Fruit fly (Drosophila melanogaster) whole organism, wandering third instar larva: ENCODE data around the gene CNMa.

ENCODE experiments used
- CG32264 ChIP-seq: fragments of 200-800 bp; sonication (Bioruptor generic); optimal IDR thresholded peaks from 2 replicates; lab custom pipeline; 2016; ENCODE audit warnings: missing biosample characterization, missing genetic modification characterization
- CG9705 ChIP-seq: fragments of 200-800 bp; sonication (Bioruptor generic); optimal IDR thresholded peaks from 2 replicates; lab custom pipeline; 2018; ENCODE audit warnings: missing biosample characterization, mild to moderate bottlenecking, missing genetic modification characterization
- CrebA ChIP-seq: fragments of 200-800 bp; sonication (Bioruptor generic); optimal IDR thresholded peaks from 2 replicates; lab custom pipeline; 2016; ENCODE audit warnings: missing biosample characterization, mild to moderate bottlenecking, missing genetic modification characterization, borderline replicate concordance
- Dfd ChIP-seq: fragments of >200 bp; optimal IDR thresholded peaks from 2 replicates; lab custom pipeline; 2017; ENCODE audit warnings: missing biosample characterization, missing genetic modification characterization
- Dif ChIP-seq: fragments of 200-275, 200-300 bp; sonication (Bioruptor generic); optimal IDR thresholded peaks from 2 replicates; lab custom pipeline; 2018; ENCODE audit warnings: missing biosample characterization, missing genetic modification characterization; ENCODE audit not compliant: partially characterized antibody
- GATAd ChIP-seq: sonication (Bioruptor generic); optimal IDR thresholded peaks from 2 replicates; lab custom pipeline; 2016; ENCODE audit warnings: missing biosample characterization, missing genetic modification characterization
- HLH106 ChIP-seq: fragments of 200-800 bp; optimal IDR thresholded peaks from 3 replicates; lab custom pipeline; 2019; ENCODE audit warnings: missing biosample characterization, mild to moderate bottlenecking, missing genetic modification characterization, moderate library complexity
- Hnf4 ChIP-seq: fragments of 200-800 bp; sonication (Bioruptor generic); optimal IDR thresholded peaks from 2 replicates; lab custom pipeline; 2016; ENCODE audit warnings: missing biosample characterization, mild to moderate bottlenecking, missing genetic modification characterization
- Hr78 ChIP-seq: fragments of >200 bp; optimal IDR thresholded peaks from 2 replicates; lab custom pipeline; 2017; ENCODE audit warnings: missing biosample characterization, missing genetic modification characterization
- Hr83 ChIP-seq: fragments of 200-300 bp; sonication (Bioruptor generic); optimal IDR thresholded peaks from 2 replicates; lab custom pipeline; 2016; ENCODE audit warnings: missing biosample characterization, mild to moderate bottlenecking, missing genetic modification characterization, moderate library complexity; ENCODE audit not compliant: poor library complexity, severe bottlenecking
- Jra ChIP-seq: sonication (Bioruptor generic); optimal IDR thresholded peaks from 2 replicates; lab custom pipeline; 2016; ENCODE audit warnings: missing biosample characterization, missing genetic modification characterization
- Myc ChIP-seq: fragments of >200 bp; optimal IDR thresholded peaks from 2 replicates; lab custom pipeline; 2017
- N ChIP-seq: fragments of >200 bp; optimal IDR thresholded peaks from 2 replicates; lab custom pipeline; 2018; ENCODE audit warnings: missing biosample characterization, missing external identifiers, missing genetic modification characterization
- OdsH ChIP-seq: fragments of 200-800 bp; sonication (Bioruptor generic); optimal IDR thresholded peaks from 2 replicates; lab custom pipeline; 2016; ENCODE audit warnings: missing biosample characterization, mild to moderate bottlenecking, missing genetic modification characterization
- Rel ChIP-seq, 2 experiments: fragments of 200-800 bp; sonication (Bioruptor generic) in 1 of 2; optimal IDR thresholded peaks; 2 replicates in 1 of 2; 3 replicates in 1 of 2; lab custom pipeline; 2016 to 2019; ENCODE audit warnings: mild to moderate bottlenecking in 2 of 2, missing biosample characterization in 2 of 2, missing genetic modification characterization in 2 of 2, moderate library complexity in 1 of 2
- Sp1 ChIP-seq: fragments of 200-800 bp; sonication (Bioruptor generic); optimal IDR thresholded peaks from 3 replicates; lab custom pipeline; 2019; ENCODE audit warnings: missing biosample characterization, mild to moderate bottlenecking, missing genetic modification characterization, moderate library complexity
- Vsx2 ChIP-seq: fragments of 200-300, 225-300 bp; sonication (Bioruptor generic); optimal IDR thresholded peaks from 2 replicates; lab custom pipeline; 2018; ENCODE audit warnings: missing biosample characterization, missing genetic modification characterization; ENCODE audit not compliant: partially characterized antibody
- br ChIP-seq: fragments of 200-800 bp; sonication (Bioruptor generic); optimal IDR thresholded peaks from 2 replicates; lab custom pipeline; 2016; ENCODE audit warnings: missing biosample characterization, missing genetic modification characterization
- dl ChIP-seq, 2 experiments: fragments of 175-275, 200-275 bp in 1 of 2; fragments of 200-275 bp in 1 of 2; sonication (Bioruptor generic); optimal IDR thresholded peaks; lab custom pipeline; 2018; ENCODE audit warnings: mild to moderate bottlenecking in 2 of 2, missing biosample characterization in 2 of 2, missing genetic modification characterization in 2 of 2, moderate library complexity in 2 of 2; ENCODE audit not compliant: partially characterized antibody in 2 of 2, insufficient read depth in 1 of 2
- dmrt93B ChIP-seq: fragments of 200-800 bp; sonication (Bioruptor generic); optimal IDR thresholded peaks from 2 replicates; lab custom pipeline; 2018; ENCODE audit warnings: missing biosample characterization, mild to moderate bottlenecking, missing genetic modification characterization
- dsf ChIP-seq: sonication (Bioruptor generic); optimal IDR thresholded peaks from 2 replicates; lab custom pipeline; 2016; ENCODE audit warnings: missing biosample characterization, missing genetic modification characterization, borderline replicate concordance
- foxo ChIP-seq, 2 experiments: fragments of 200-800 bp; sonication (Bioruptor generic); optimal IDR thresholded peaks; 2 replicates in 1 of 2; 3 replicates in 1 of 2; lab custom pipeline; 2016 to 2017; ENCODE audit warnings: missing biosample characterization in 2 of 2, missing genetic modification characterization in 2 of 2
- fru ChIP-seq: fragments of 200-800 bp; sonication (Bioruptor generic); optimal IDR thresholded peaks from 3 replicates; lab custom pipeline; 2016; ENCODE audit warnings: missing biosample characterization, mild to moderate bottlenecking, missing genetic modification characterization
- h ChIP-seq: fragments of 200-800 bp; sonication (Bioruptor generic); optimal IDR thresholded peaks from 3 replicates; lab custom pipeline; 2016; ENCODE audit warnings: missing biosample characterization, mild to moderate bottlenecking, missing genetic modification characterization
- lola ChIP-seq: fragments of >200 bp; optimal IDR thresholded peaks from 2 replicates; lab custom pipeline; 2017; ENCODE audit warnings: missing biosample characterization, missing genetic modification characterization
- pan ChIP-seq: fragments of >200 bp; optimal IDR thresholded peaks from 2 replicates; lab custom pipeline; 2017
- rgr ChIP-seq: fragments of 200-800 bp; sonication (Bioruptor generic); optimal IDR thresholded peaks from 3 replicates; lab custom pipeline; 2016; ENCODE audit warnings: missing biosample characterization, mild to moderate bottlenecking, missing genetic modification characterization
- sage ChIP-seq: fragments of 200-800 bp; sonication (Bioruptor generic); optimal IDR thresholded peaks from 2 replicates; lab custom pipeline; 2016; ENCODE audit warnings: missing biosample characterization, mild to moderate bottlenecking, missing genetic modification characterization
- sv ChIP-seq: fragments of 200-800 bp; sonication (Bioruptor generic); optimal IDR thresholded peaks from 3 replicates; lab custom pipeline; 2016; ENCODE audit warnings: missing biosample characterization, missing genetic modification characterization
- tai ChIP-seq: sonication (Bioruptor generic); optimal IDR thresholded peaks from 2 replicates; lab custom pipeline; 2016; ENCODE audit warnings: missing biosample characterization, missing genetic modification characterization
- usp ChIP-seq: fragments of >200 bp; optimal IDR thresholded peaks from 2 replicates; lab custom pipeline; 2017; ENCODE audit warnings: missing biosample characterization, missing genetic modification characterization
- woc ChIP-seq: sonication (Bioruptor generic); optimal IDR thresholded peaks from 2 replicates; lab custom pipeline; 2016; ENCODE audit warnings: missing biosample characterization, mild to moderate bottlenecking, missing genetic modification characterization

The CNMa gene

DNA sequence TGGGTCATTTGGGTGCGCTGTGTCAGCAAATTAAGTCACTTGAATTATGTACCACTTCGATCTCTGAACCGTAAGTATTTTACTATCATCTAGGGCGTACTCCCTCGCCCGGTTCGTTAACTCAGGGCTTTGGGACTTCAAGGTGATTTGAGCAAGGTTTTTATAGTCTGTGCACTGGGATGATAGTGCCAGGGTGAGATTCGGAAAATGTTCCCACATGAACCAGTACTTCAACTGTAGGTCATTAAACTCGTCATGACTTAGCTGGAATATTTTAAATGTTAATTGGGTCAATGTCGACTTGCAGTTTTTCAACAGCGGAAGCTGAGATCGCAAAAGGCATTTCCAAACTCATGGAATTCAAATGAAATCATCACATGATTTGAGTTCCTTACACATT is at the start of gene CNMa:
TSS of gene CNMa (minus strand) at position 101 of the 400 bp plus-strand sequence.
- TF ChIP-seq lola: no peak

- TF ChIP-seq N (GFP tag; lab: Kevin White, UChicago) (no peak), Dfd (GFP tag; lab: Kevin White, UChicago) (no peak), Dif (GFP tag; lab: Kevin White, UChicago) (no peak), Jra (GFP tag; lab: Kevin White, UChicago) (no peak), dsf (GFP tag; lab: Kevin White, UChicago) (no peak), CG32264 (GFP tag; lab: Kevin White, UChicago) (no peak), sage (GFP tag; lab: Kevin White, UChicago) (no peak), CG9705 (no peak), HLH106 (no peak), dmrt93B (GFP tag; lab: Kevin White, UChicago) (no peak)
Observed at dm6 chr3L:1904440-1904839, 49.0 kb upstream of the CNMa start.

- TF ChIP-seq GATAd (GFP tag; lab: Kevin White, UChicago) (no peak), usp (no peak), Hr83 (GFP tag; lab: Kevin White, UChicago) (no peak), CrebA (GFP tag; lab: Kevin White, UChicago) (no peak), CG32264 (GFP tag; lab: Kevin White, UChicago) (no peak), Rel (GFP tag; optimal IDR thresholded peaks at IDR 0.05; lab: Kevin White, UChicago) (no peak), Rel (tag; optimal IDR thresholded peaks at IDR 0.05; lab: Kevin White, UChicago) (no peak), Hr78 (GFP tag; lab: Kevin White, UChicago) (no peak), HLH106 (no peak), Jra (GFP tag; lab: Kevin White, UChicago) (no peak), fru (GFP tag; lab: Kevin White, UChicago) (no peak)
Observed at dm6 chr3L:1900633-1901032, 45.2 kb upstream of the CNMa start.

- TF ChIP-seq Hnf4 (no peak), tai (no peak), CG32264 (GFP tag; lab: Kevin White, UChicago) (no peak), Vsx2 (GFP tag; lab: Kevin White, UChicago) (no peak), HLH106 (no peak), dmrt93B (GFP tag; lab: Kevin White, UChicago) (no peak), br (GFP tag; lab: Kevin White, UChicago) (no peak), Sp1 (GFP tag; lab: Kevin White, UChicago) (no peak), OdsH (GFP tag; lab: Kevin White, UChicago) (no peak), sv (GFP tag; lab: Kevin White, UChicago) (no peak), woc (GFP tag; lab: Kevin White, UChicago) (no peak), CrebA (GFP tag; lab: Kevin White, UChicago) (no peak), Jra (GFP tag; lab: Kevin White, UChicago) (no peak), N (GFP tag; lab: Kevin White, UChicago) (no peak), foxo (GFP tag; optimal IDR thresholded peaks at IDR 0.05; lab: Kevin White, UChicago) (no peak)
Observed at dm6 chr3L:1899616-1900015, 44.2 kb upstream of the CNMa start.

- TF ChIP-seq dl (GFP tag; optimal IDR thresholded peaks at IDR 0.05; lab: Kevin White, UChicago; ENCODE audit: insufficient read depth in 1 of 2, partially characterized antibody in 2 of 2): no peak
- TF ChIP-seq h (GFP tag; lab: Kevin White, UChicago): no peak
- TF ChIP-seq GATAd (GFP tag; lab: Kevin White, UChicago): no peak
- TF ChIP-seq rgr: no peak
- TF ChIP-seq Hnf4: no peak
- TF ChIP-seq Dfd (GFP tag; lab: Kevin White, UChicago): no peak
- TF ChIP-seq Rel (GFP tag; optimal IDR thresholded peaks at IDR 0.05; lab: Kevin White, UChicago): no peak
- TF ChIP-seq Rel (tag; optimal IDR thresholded peaks at IDR 0.05; lab: Kevin White, UChicago): no peak
- no peak for TF ChIP-seq CrebA (GFP tag; lab: Kevin White, UChicago)
- no peak for TF ChIP-seq foxo (GFP tag; optimal IDR thresholded peaks at IDR 0.05; lab: Kevin White, UChicago)
- no peak for TF ChIP-seq Jra (GFP tag; lab: Kevin White, UChicago)
- no peak for TF ChIP-seq pan (lab: Kevin White, UChicago)
- no peak for TF ChIP-seq OdsH (GFP tag; lab: Kevin White, UChicago)
- TF ChIP-seq N (GFP tag; lab: Kevin White, UChicago): no peak
- TF ChIP-seq Myc: no peak
- TF ChIP-seq Hr83 (GFP tag; lab: Kevin White, UChicago): no peak
- TF ChIP-seq Vsx2 (GFP tag; lab: Kevin White, UChicago): no peak
- TF ChIP-seq Dif (GFP tag; lab: Kevin White, UChicago): no peak
- no peak for TF ChIP-seq CG9705
Observed at dm6 chr3L:1897709-1898108, 42.3 kb upstream of the CNMa start.
